Worm (Caenorhabditis elegans): ENCODE measurements around the gene dsb-3.

Gene dsb-3

ce11 chrIV:7789521-7789949 is 30.1 kb upstream of the dsb-3 start, which contains the start of gene imp-3 (continued):
- TF ChIP-seq pax-3 (tag; optimal IDR thresholded peaks at IDR 0.05) (no peak), nhr-20 (tag; optimal IDR thresholded peaks at IDR 0.05) (peak; percentile 46), unc-86 (tag; optimal IDR thresholded peaks at IDR 0.05) (no peak), mdl-1 (tag; optimal IDR thresholded peaks at IDR 0.05) (peak in 1 of 2 experiments; percentile 78), ztf-11 (tag; optimal IDR thresholded peaks at IDR 0.05) (no peak), irx-1 (tag; optimal IDR thresholded peaks at IDR 0.05) (peak; percentile 18), ces-1 (GFP tag; optimal IDR thresholded peaks at IDR 0.05) (no peak), hlh-4 (tag; optimal IDR thresholded peaks at IDR 0.05) (no peak), efl-1 (optimal IDR thresholded peaks at IDR 0.05) (peak; percentile 26 to 42), efl-1 (GFP tag; optimal IDR thresholded peaks at IDR 0.05 in 1 of 2) (peak; percentile 21 to 95), C16A3.4 (tag; optimal IDR thresholded peaks at IDR 0.05) (no peak), unc-30 (tag; optimal IDR thresholded peaks at IDR 0.05) (no peak), ztf-4 (tag; optimal IDR thresholded peaks at IDR 0.05) (peak; percentile 36), blmp-1 (tag; optimal IDR thresholded peaks at IDR 0.05) (peak; percentile 21), jun-1 (tag; optimal IDR thresholded peaks at IDR 0.05) (no peak), nhr-19 (GFP tag; conservative IDR thresholded peaks at IDR 0.05) (0 out of 2 replicates have a peak, but pooled peaks have one; percentile 11), snpc-4 (tag; optimal IDR thresholded peaks at IDR 0.05) (no peak), nhr-237 (tag; optimal IDR thresholded peaks at IDR 0.05) (no peak), ceh-90 (tag; optimal IDR thresholded peaks at IDR 0.05) (no peak), hpl-2 (GFP tag; optimal IDR thresholded peaks at IDR 0.05) (no peak), unc-98 (GFP tag; IDR thresholded peaks at IDR 0.05) (no peak), nhr-90 (tag; optimal IDR thresholded peaks at IDR 0.05; ENCODE audit: poor library complexity) (peak; percentile 58), aly-2 (tag; optimal IDR thresholded peaks at IDR 0.05) (peak; percentile 16), dsc-1 (tag; optimal IDR thresholded peaks at IDR 0.05) (peak; percentile 18), nhr-47 (tag; optimal IDR thresholded peaks at IDR 0.05) (peak; percentile 66), fkh-8 (tag; optimal IDR thresholded peaks at IDR 0.05) (no peak), ceh-8 (GFP tag; optimal IDR thresholded peaks at IDR 0.05) (no peak), pqm-1 (tag; optimal IDR thresholded peaks at IDR 0.05) (no peak), hlh-17 (GFP tag; optimal IDR thresholded peaks at IDR 0.05; ENCODE audit: borderline replicate concordance) (no peak), egl-27 (tag; optimal IDR thresholded peaks at IDR 0.05) (no peak), dpl-1 (GFP tag; optimal IDR thresholded peaks at IDR 0.05) (peak in 2 of 3 experiments; percentile 31 to 41)

DNA sequence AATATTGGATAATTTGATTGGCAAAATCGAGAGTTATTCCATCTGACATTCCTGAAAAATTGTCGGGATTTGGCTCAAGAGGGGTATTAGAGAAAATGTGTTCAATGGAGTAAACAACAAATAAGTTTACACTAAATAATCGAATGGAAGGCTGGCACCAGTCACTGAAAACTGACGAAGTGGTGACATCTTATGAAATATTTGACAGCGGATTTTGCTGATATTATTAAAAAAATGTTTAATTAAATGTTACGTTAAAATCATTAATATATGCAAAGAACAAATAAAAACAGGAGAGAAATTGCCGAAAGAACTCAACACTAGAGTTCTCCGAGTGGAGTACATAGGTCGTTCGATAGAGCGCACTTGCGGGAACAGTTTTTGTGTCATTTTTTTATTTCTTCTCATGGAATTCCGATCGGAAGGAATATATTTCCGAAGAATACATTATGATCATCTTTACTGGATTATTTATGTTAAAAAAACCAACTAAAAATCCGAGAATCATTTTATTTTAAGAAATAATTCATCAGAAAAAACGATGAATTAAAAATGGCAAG is 26.2 kb upstream of the dsb-3 start, which contains the start of gene tag-322:
Gene tag-322 (minus strand): TSS at position 51 of the 560 bp plus-strand sequence.
- no peak for TF ChIP-seq egl-27 (tag; optimal IDR thresholded peaks at IDR 0.05)
- no peak for TF ChIP-seq snpc-4 (tag; optimal IDR thresholded peaks at IDR 0.05)
- no peak for TF ChIP-seq fkh-4 (tag; optimal IDR thresholded peaks at IDR 0.05; ENCODE audit: borderline replicate concordance)
- no peak for TF ChIP-seq efl-3 (GFP tag; optimal IDR thresholded peaks at IDR 0.05)
- peak; percentile 70 for TF ChIP-seq C16A3.4 (tag; optimal IDR thresholded peaks at IDR 0.05)
- peak; percentile 72 to 77 for TF ChIP-seq efl-1 (optimal IDR thresholded peaks at IDR 0.05)
- TF ChIP-seq efl-1 (GFP tag; optimal IDR thresholded peaks at IDR 0.05 in 1 of 2): peak; percentile 69 to 96
- TF ChIP-seq nhr-19 (GFP tag; conservative IDR thresholded peaks at IDR 0.05): peak; percentile 62
- TF ChIP-seq tbx-2 (tag; optimal IDR thresholded peaks at IDR 0.05): peak; percentile 65
- TF ChIP-seq pag-3 (tag; optimal IDR thresholded peaks at IDR 0.05; ENCODE audit: borderline replicate concordance, insufficient read depth): no peak
- TF ChIP-seq lsy-2 (tag; optimal IDR thresholded peaks at IDR 0.05): peak; percentile 89 to 90
- no peak for TF ChIP-seq pqm-1 (tag; optimal IDR thresholded peaks at IDR 0.05)
- TF ChIP-seq nhr-77 (tag; optimal IDR thresholded peaks at IDR 0.05): peak; percentile 31
- TF ChIP-seq fos-1 (tag; optimal IDR thresholded peaks at IDR 0.05): no peak
- no peak for TF ChIP-seq ces-1 (GFP tag; optimal IDR thresholded peaks at IDR 0.05)
- TF ChIP-seq ceh-63 (GFP tag; optimal IDR thresholded peaks at IDR 0.05): no peak
- peak; percentile 85 for TF ChIP-seq mep-1 (tag; optimal IDR thresholded peaks at IDR 0.05)
- TF ChIP-seq aha-1 (tag; optimal IDR thresholded peaks at IDR 0.05): no peak
- peak; percentile 75 for TF ChIP-seq dsc-1 (tag; optimal IDR thresholded peaks at IDR 0.05)
- peak in 1 of 2 experiments; percentile 32 for TF ChIP-seq mdl-1 (tag; optimal IDR thresholded peaks at IDR 0.05)
- TF ChIP-seq pax-3 (tag; optimal IDR thresholded peaks at IDR 0.05): no peak
- peak; percentile 52 to 59 (median 52) for TF ChIP-seq ceh-82 (tag; optimal IDR thresholded peaks at IDR 0.05)
- TF ChIP-seq hlh-17 (GFP tag; optimal IDR thresholded peaks at IDR 0.05; ENCODE audit: borderline replicate concordance): no peak
- no peak for TF ChIP-seq unc-98 (GFP tag; IDR thresholded peaks at IDR 0.05)
- TF ChIP-seq zip-4 (GFP tag; optimal IDR thresholded peaks at IDR 0.05): no peak
- TF ChIP-seq xbp-1 (tag; optimal IDR thresholded peaks at IDR 0.05): peak; percentile 79
- no peak for TF ChIP-seq ceh-88 (GFP tag; IDR thresholded peaks at IDR 0.05)
- TF ChIP-seq unc-130 (tag; optimal IDR thresholded peaks at IDR 0.05): peak; percentile 20
- no peak for TF ChIP-seq hpl-2 (GFP tag; optimal IDR thresholded peaks at IDR 0.05)
- no peak for TF ChIP-seq C04F5.9 (tag; optimal IDR thresholded peaks at IDR 0.05)
- TF ChIP-seq nhr-20 (tag; optimal IDR thresholded peaks at IDR 0.05): peak; percentile 76
- TF ChIP-seq tlp-1 (tag; optimal IDR thresholded peaks at IDR 0.05): no peak
- no peak for TF ChIP-seq elt-2 (tag; optimal IDR thresholded peaks at IDR 0.05)

Data from whole organism, L1 larva.